Fruit fly (Drosophila melanogaster): ENCODE data around the gene mRpL1.

mRpL1 gene

DNA sequence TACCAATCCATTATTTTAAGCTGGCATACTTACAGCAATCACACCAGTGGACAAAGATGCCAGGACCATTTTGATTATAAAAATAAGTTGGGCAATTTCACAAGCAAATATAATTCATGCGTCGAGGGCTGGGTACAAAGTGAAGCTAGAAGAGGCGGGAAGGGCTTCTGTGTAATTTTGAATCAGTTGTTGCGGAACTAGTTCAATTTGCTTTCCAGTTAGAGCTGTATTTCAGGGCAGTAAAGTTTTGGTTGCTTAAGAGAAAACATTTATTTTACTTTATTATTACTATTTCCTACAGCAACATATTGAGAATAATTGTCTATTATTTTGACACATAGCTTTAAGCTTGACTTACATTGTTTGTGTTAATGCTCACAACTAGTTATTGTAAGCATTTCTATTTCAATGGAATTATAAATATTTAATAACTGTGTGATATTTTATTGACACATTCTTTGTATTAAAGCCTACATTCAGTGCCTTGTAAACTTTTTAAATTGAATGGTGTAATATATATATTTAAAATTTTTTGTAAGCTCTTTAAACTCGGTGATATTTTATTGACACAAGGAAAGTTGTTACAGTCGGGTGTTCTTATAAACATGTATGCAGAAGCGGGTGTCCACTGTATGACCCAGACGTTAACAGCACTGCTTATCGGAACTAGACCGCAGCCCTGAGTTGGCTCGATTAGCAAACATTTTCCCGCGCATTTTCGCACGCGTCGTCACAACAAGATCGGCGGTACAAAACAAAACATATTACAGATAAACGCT is 36.7 kb upstream of the mRpL1 start, which contains the start of the genes RPA1 and Mcm2:
Gene RPA1 (minus strand): TSS at position 150 of the 779 bp plus-strand sequence.
Gene Mcm2 (plus strand): TSS at position 669 of the 779 bp plus-strand sequence.
- TF ChIP-seq Eip78C (GFP tag) (peak; percentile 93), CG1621 (tag; optimal IDR thresholded peaks at IDR 0.05) (no peak), lz (GFP tag; optimal IDR thresholded peaks at IDR 0.05) (peak; percentile 86), topi (GFP tag; optimal IDR thresholded peaks at IDR 0.05) (peak; percentile 67), CG34406 (GFP tag; optimal IDR thresholded peaks at IDR 0.05) (peak; percentile 78), CG32006 (GFP tag; optimal IDR thresholded peaks at IDR 0.05) (peak; percentile 88), CG15336 (GFP tag; IDR thresholded peaks at IDR 0.05) (peak; percentile 76), vri (GFP tag; optimal IDR thresholded peaks at IDR 0.05) (no peak), CG11902 (GFP tag; optimal IDR thresholded peaks at IDR 0.05) (peak; percentile 73), CG6792 (GFP tag; optimal IDR thresholded peaks at IDR 0.05) (peak; percentile 70), fd59A (GFP tag; optimal IDR thresholded peaks at IDR 0.05) (peak; percentile 57), Eip93F (GFP tag; optimal IDR thresholded peaks at IDR 0.05) (peak; percentile 36), acj6 (GFP tag; optimal IDR thresholded peaks at IDR 0.05) (peak; percentile 84), dac (GFP tag; optimal IDR thresholded peaks at IDR 0.05) (no peak), CG8119 (GFP tag; IDR thresholded peaks at IDR 0.05) (peak; percentile 66; the same call in 2 of the 3 replicates), Lpt (GFP tag; optimal IDR thresholded peaks at IDR 0.05) (peak; percentile 75), cyc (GFP tag; optimal IDR thresholded peaks at IDR 0.05) (peak; percentile 79), CG3032 (tag; optimal IDR thresholded peaks at IDR 0.05) (peak; percentile 84), Sox14 (GFP tag; optimal IDR thresholded peaks at IDR 0.05) (peak; percentile 66), Gug (GFP tag; IDR thresholded peaks at IDR 0.05) (peak; percentile 67), CG16779 (tag; optimal IDR thresholded peaks at IDR 0.05) (no peak), dsx (GFP tag; optimal IDR thresholded peaks at IDR 0.05; ENCODE audit: poor library complexity, severe bottlenecking) (peak; percentile 63), achi (GFP tag; optimal IDR thresholded peaks at IDR 0.05) (peak; percentile 80), Eip75B (GFP tag; optimal IDR thresholded peaks at IDR 0.05) (peak; percentile 74), CG6276 (GFP tag; optimal IDR thresholded peaks at IDR 0.05) (no peak), ss (GFP tag; optimal IDR thresholded peaks at IDR 0.05) (no peak), CG10669 (GFP tag; optimal IDR thresholded peaks at IDR 0.05) (peak; percentile 70), esn (GFP tag; optimal IDR thresholded peaks at IDR 0.05) (peak; percentile 85), Smox (GFP tag; optimal IDR thresholded peaks at IDR 0.05) (peak; percentile 80), fkh (GFP tag; optimal IDR thresholded peaks at IDR 0.05) (peak; percentile 87), Met (GFP tag; optimal IDR thresholded peaks at IDR 0.05) (peak; percentile 75), CG7368 (GFP tag; optimal IDR thresholded peaks at IDR 0.05) (peak; percentile 56), CG4318 (GFP tag; optimal IDR thresholded peaks at IDR 0.05) (no peak), pdm3 (GFP tag; optimal IDR thresholded peaks at IDR 0.05) (no peak), salr (GFP tag; optimal IDR thresholded peaks at IDR 0.05) (peak; percentile 57 to 79), Blimp-1 (GFP tag; optimal IDR thresholded peaks at IDR 0.05) (peak; percentile 56), Ets96B (tag; optimal IDR thresholded peaks at IDR 0.05) (peak; percentile 75), net (GFP tag; optimal IDR thresholded peaks at IDR 0.05) (peak; percentile 74), CG3919 (GFP tag; optimal IDR thresholded peaks at IDR 0.05) (peak; percentile 83), Hr4 (GFP tag; optimal IDR thresholded peaks at IDR 0.05) (no peak), spab (GFP tag; optimal IDR thresholded peaks at IDR 0.05) (peak; percentile 61), Hr39 (GFP tag; optimal IDR thresholded peaks at IDR 0.05) (peak; percentile 79), CG8632 (GFP tag; optimal IDR thresholded peaks at IDR 0.05) (peak; percentile 67), CG31627 (GFP tag; optimal IDR thresholded peaks at IDR 0.05) (peak; percentile 87), CG6854 (GFP tag; optimal IDR thresholded peaks at IDR 0.05) (peak; percentile 42), svp (GFP tag) (peak; percentile 94), CG8319 (GFP tag; optimal IDR thresholded peaks at IDR 0.05) (peak; percentile 71), OdsH (GFP tag; optimal IDR thresholded peaks at IDR 0.05) (peak; percentile 86), CG9139 (GFP tag; optimal IDR thresholded peaks at IDR 0.05) (peak; percentile 7), Sox102F (GFP tag; optimal IDR thresholded peaks at IDR 0.05) (peak; percentile 68)
